Worm (Caenorhabditis elegans) whole organism, L4 larva: Measurements from ENCODE around the gene pqn-10.

Source experiments
- F10B5.3 ChIP-seq: sonication (generic microtip); optimal IDR thresholded peaks from 2 replicates; lab custom pipeline; 2016; ENCODE audit warnings: mild to moderate bottlenecking, missing genetic modification characterization, missing compliant biosample characterization
- F26F4.8 ChIP-seq: fragments of 200-800 bp; sonication (Bioruptor generic); conservative IDR thresholded peaks from 2 replicates; pipeline ENCODE4 v1.3.6; 2022; ENCODE audit warnings: missing genetic modification characterization, missing compliant biosample characterization
- F44E2.7 ChIP-seq: fragments of 200-800 bp; sonication (Bioruptor generic); IDR thresholded peaks from 2 replicates; pipeline ENCODE4 v2.1.2; 2022; ENCODE audit warnings: missing genetic modification characterization, missing compliant biosample characterization
- F49E8.2 ChIP-seq: sonication (generic microtip); optimal IDR thresholded peaks from 2 replicates; lab custom pipeline; 2016; ENCODE audit warnings: missing compliant biosample characterization, mild to moderate bottlenecking, missing genetic modification characterization, borderline replicate concordance
- T20F7.1 ChIP-seq: fragments of 200-800 bp; sonication (Bioruptor generic); optimal IDR thresholded peaks from 2 replicates; lab custom pipeline; 2018; ENCODE audit warnings: mild to moderate bottlenecking, missing genetic modification characterization, missing compliant biosample characterization
- ZK546.5 ChIP-seq, 2 experiments: sonication (generic microtip); optimal IDR thresholded peaks; 2 replicates each; lab custom pipeline; 2017; ENCODE audit warnings: missing biosample characterization in 2 of 2, missing genetic modification characterization in 2 of 2
- ama-1 ChIP-seq: fragments of 150-350 bp; optimal IDR thresholded peaks from 2 replicates; lab custom pipeline; 2014; ENCODE audit warnings: inconsistent platforms, mixed read lengths
- arid-1 ChIP-seq: fragments of 200-800 bp; sonication (Bioruptor generic); conservative IDR thresholded peaks from 2 replicates; pipeline ENCODE4 v1.3.6; 2022; ENCODE audit warnings: missing genetic modification reagents, missing genetic modification characterization, missing compliant biosample characterization
- ceh-44 ChIP-seq: fragments of 200-800 bp; sonication (Bioruptor generic); IDR thresholded peaks from 2 replicates; pipeline ENCODE4 v1.3.6; 2022; ENCODE audit warnings: missing genetic modification reagents, missing genetic modification characterization, missing compliant biosample characterization
- ceh-62 ChIP-seq: sonication (generic microtip); optimal IDR thresholded peaks from 2 replicates; lab custom pipeline; 2017; ENCODE audit warnings: missing biosample characterization, missing genetic modification characterization
- cey-2 ChIP-seq: sonication (generic microtip); optimal IDR thresholded peaks from 3 replicates; lab custom pipeline; 2017; ENCODE audit warnings: missing genetic modification characterization, mild to moderate bottlenecking, missing compliant biosample characterization, antibody characterized with exemption, borderline replicate concordance; ENCODE audit not compliant: insufficient read depth
- ctbp-1 ChIP-seq: fragments of 200-800 bp; sonication (Bioruptor generic); IDR thresholded peaks from 2 replicates; pipeline ENCODE4 v1.3.6; 2022; ENCODE audit warnings: missing genetic modification reagents, missing genetic modification characterization, missing compliant biosample characterization
- daf-16 ChIP-seq, 3 experiments: sonication (generic microtip); optimal IDR thresholded peaks; 2 replicates each; lab custom pipeline; 2016 to 2017; ENCODE audit warnings: missing genetic modification characterization in 3 of 3, missing genetic modification reagents in 3 of 3, mild to moderate bottlenecking in 2 of 3, missing compliant biosample characterization in 2 of 3, missing biosample characterization in 1 of 3, moderate library complexity in 1 of 3
- daf-8 ChIP-seq: fragments of 200-800 bp; sonication (Bioruptor generic); IDR thresholded peaks from 2 replicates; pipeline ENCODE4 v1.3.6; 2022; ENCODE audit warnings: missing genetic modification characterization, missing compliant biosample characterization
- dmd-6 ChIP-seq: fragments of 200-800 bp; sonication (Bioruptor generic); IDR thresholded peaks from 2 replicates; pipeline ENCODE4 v1.3.6; 2022; ENCODE audit warnings: missing genetic modification reagents, missing genetic modification characterization, missing compliant biosample characterization
- dmd-9 ChIP-seq: fragments of 200-800 bp; sonication (Bioruptor generic); IDR thresholded peaks from 2 replicates; pipeline ENCODE4 v1.3.6; 2022; ENCODE audit warnings: missing genetic modification reagents, missing genetic modification characterization, missing compliant biosample characterization
- dve-1 ChIP-seq: sonication (generic microtip); optimal IDR thresholded peaks from 2 replicates; lab custom pipeline; 2017; ENCODE audit warnings: antibody characterized with exemption, mild to moderate bottlenecking, missing genetic modification characterization, missing compliant biosample characterization; ENCODE audit not compliant: insufficient read depth
- fkh-10 ChIP-seq: fragments of 150-350 bp; optimal IDR thresholded peaks from 2 replicates; lab custom pipeline; 2014; ENCODE audit warnings: missing biosample characterization, missing genetic modification reagents, missing genetic modification characterization
- gei-8 ChIP-seq: fragments of 200-800 bp; sonication (Bioruptor generic); optimal IDR thresholded peaks from 2 replicates; lab custom pipeline; 2018; ENCODE audit warnings: mild to moderate bottlenecking, missing genetic modification characterization, missing compliant biosample characterization
- hlh-11 ChIP-seq: fragments of 200-800 bp; sonication (Bioruptor generic); optimal IDR thresholded peaks from 2 replicates; lab custom pipeline; 2018; ENCODE audit warnings: mild to moderate bottlenecking, missing genetic modification characterization, missing compliant biosample characterization
- hlh-30 ChIP-seq: sonication (generic microtip); optimal IDR thresholded peaks from 2 replicates; lab custom pipeline; 2017; ENCODE audit warnings: antibody characterized with exemption, mild to moderate bottlenecking, missing genetic modification characterization, missing compliant biosample characterization; ENCODE audit not compliant: insufficient read depth
- lim-7 ChIP-seq: fragments of 200-800 bp; sonication (Bioruptor generic); IDR thresholded peaks from 2 replicates; pipeline ENCODE4 v1.3.6; 2022; ENCODE audit warnings: missing genetic modification characterization, missing compliant biosample characterization
- lin-13 ChIP-seq: fragments of 150-350 bp; optimal IDR thresholded peaks from 2 replicates; lab custom pipeline; 2014; ENCODE audit warnings: missing biosample characterization, missing genetic modification reagents, missing genetic modification characterization
- lin-38 ChIP-seq: fragments of 200-800 bp; sonication (Bioruptor generic); IDR thresholded peaks from 2 replicates; pipeline ENCODE4 v1.3.6; 2022; ENCODE audit warnings: missing genetic modification reagents, missing genetic modification characterization, missing compliant biosample characterization
- lsy-2 ChIP-seq, 2 experiments: fragments of 150-350 bp in 1 of 2; sonication (generic microtip) in 1 of 2; optimal IDR thresholded peaks; 2 replicates each; lab custom pipeline; 2014 to 2017; ENCODE audit warnings: missing biosample characterization in 2 of 2, missing genetic modification characterization in 2 of 2
- madf-5 ChIP-seq, 2 experiments: fragments of 200-800 bp; sonication (Bioruptor generic); IDR thresholded peaks; 2 replicates each; pipeline ENCODE4 v1.3.6; 2022; ENCODE audit warnings: missing compliant biosample characterization in 2 of 2, missing genetic modification characterization in 2 of 2
- nhr-10 ChIP-seq: fragments of 150-350 bp; optimal IDR thresholded peaks from 2 replicates; lab custom pipeline; 2014; ENCODE audit warnings: missing biosample characterization, missing genetic modification characterization
- nhr-102 ChIP-seq: sonication (generic microtip); optimal IDR thresholded peaks from 2 replicates; lab custom pipeline; 2016; ENCODE audit warnings: mild to moderate bottlenecking, missing genetic modification characterization, moderate library complexity, missing compliant biosample characterization
- nhr-28 ChIP-seq: fragments of 150-350 bp; optimal IDR thresholded peaks from 2 replicates; lab custom pipeline; 2014; ENCODE audit warnings: missing biosample characterization, missing genetic modification characterization
- nhr-42 ChIP-seq: fragments of 200-800 bp; sonication (Bioruptor generic); IDR thresholded peaks from 2 replicates; pipeline ENCODE4 v1.3.6; 2022; ENCODE audit warnings: missing genetic modification characterization, missing compliant biosample characterization
- skn-1 ChIP-seq: fragments of 150-350 bp; optimal IDR thresholded peaks from 2 replicates; lab custom pipeline; 2014; ENCODE audit warnings: missing biosample characterization, missing genetic modification characterization
- snpc-1.2 ChIP-seq: fragments of 200-800 bp; sonication (Bioruptor generic); IDR thresholded peaks from 2 replicates; pipeline ENCODE4 v1.3.6; 2022; ENCODE audit warnings: missing genetic modification reagents, missing genetic modification characterization, missing compliant biosample characterization
- tag-97 ChIP-seq: fragments of 200-800 bp; sonication (Bioruptor generic); IDR thresholded peaks from 2 replicates; pipeline ENCODE4 v1.3.6; 2022; ENCODE audit warnings: missing genetic modification characterization, missing compliant biosample characterization
- tra-1 ChIP-seq: fragments of 200-800 bp; sonication (Bioruptor generic); IDR thresholded peaks from 2 replicates; pipeline ENCODE4 v1.3.6; 2022; ENCODE audit warnings: missing genetic modification reagents, missing genetic modification characterization, missing compliant biosample characterization
- unc-62 ChIP-seq, 3 experiments: fragments of 150-350 bp in 1 of 3; sonication (generic microtip); optimal IDR thresholded peaks in 2 of 3; peaks in 1 of 3; 1 replicate in 1 of 3; 2 replicates in 2 of 3; lab custom pipeline; 2014 to 2017; ENCODE audit warnings: missing biosample characterization in 3 of 3, missing genetic modification characterization in 3 of 3, missing genetic modification reagents in 3 of 3, missing genotype in 1 of 3
- zfp-2 ChIP-seq: sonication (generic microtip); optimal IDR thresholded peaks from 2 replicates; lab custom pipeline; 2016; ENCODE audit warnings: mild to moderate bottlenecking, missing genetic modification characterization, missing compliant biosample characterization
- zip-2 ChIP-seq: fragments of 150-350 bp; optimal IDR thresholded peaks from 2 replicates; lab custom pipeline; 2014; ENCODE audit warnings: missing biosample characterization, missing genetic modification characterization

pqn-10 gene

DNA sequence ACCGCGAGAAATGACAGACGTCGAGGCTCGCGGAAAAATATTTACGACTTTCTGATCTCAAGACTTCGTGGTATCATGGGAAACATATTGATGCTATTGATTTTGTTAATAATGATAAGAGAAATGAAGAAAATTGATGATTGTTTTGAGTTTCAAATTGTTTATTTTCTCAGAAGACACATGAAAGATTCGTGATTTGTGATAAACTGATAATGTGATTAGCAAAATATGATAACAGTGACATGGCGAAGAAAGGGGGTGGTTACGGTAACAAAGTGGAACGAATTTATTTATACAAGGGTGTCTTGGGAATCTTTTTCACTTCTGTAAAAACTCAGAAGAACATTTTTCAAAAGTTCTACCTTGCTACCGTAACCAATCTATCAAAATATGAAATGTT lies 18.7 kb upstream of the pqn-10 start:
- TF ChIP-seq unc-62 (GFP tag; optimal IDR thresholded peaks at IDR 0.05 in 1 of 2; lab: Kevin White, UChicago) (peak in 1 of 2 experiments; percentile 64), unc-62 (tag; optimal IDR thresholded peaks at IDR 0.05; lab: Kevin White, UChicago) (no peak), hlh-11 (tag; lab: Kevin White, UChicago) (peak; percentile 36), dmd-6 (GFP tag; lab: Robert Waterston, UW) (peak; percentile 44), T20F7.1 (GFP tag; lab: Kevin White, UChicago) (peak; percentile 22), daf-16 (GFP tag; optimal IDR thresholded peaks at IDR 0.05; lab: Kevin White, UChicago) (no peak), daf-16 (tag; optimal IDR thresholded peaks at IDR 0.05; lab: Kevin White, UChicago) (peak; percentile 73), nhr-28 (tag; lab: Kevin White, UChicago) (peak; percentile 20), lsy-2 (tag; optimal IDR thresholded peaks at IDR 0.05; lab: Kevin White, UChicago) (peak in 1 of 2 experiments; percentile 18), hlh-30 (peak; percentile 31), dve-1 (tag; lab: Kevin White, UChicago) (peak; percentile 14), fkh-10 (GFP tag; lab: Kevin White, UChicago) (no peak), tag-97 (GFP tag; lab: Robert Waterston, UW) (no peak), cey-2 (tag; lab: Kevin White, UChicago) (peak; percentile 44), ZK546.5 (tag; optimal IDR thresholded peaks at IDR 0.05; lab: Kevin White, UChicago) (no peak), tra-1 (0 out of 2 replicates have a peak, but pooled peaks have one; percentile 8)
- TF ChIP-seq, all 104 proteins: peak for 11

DNA sequence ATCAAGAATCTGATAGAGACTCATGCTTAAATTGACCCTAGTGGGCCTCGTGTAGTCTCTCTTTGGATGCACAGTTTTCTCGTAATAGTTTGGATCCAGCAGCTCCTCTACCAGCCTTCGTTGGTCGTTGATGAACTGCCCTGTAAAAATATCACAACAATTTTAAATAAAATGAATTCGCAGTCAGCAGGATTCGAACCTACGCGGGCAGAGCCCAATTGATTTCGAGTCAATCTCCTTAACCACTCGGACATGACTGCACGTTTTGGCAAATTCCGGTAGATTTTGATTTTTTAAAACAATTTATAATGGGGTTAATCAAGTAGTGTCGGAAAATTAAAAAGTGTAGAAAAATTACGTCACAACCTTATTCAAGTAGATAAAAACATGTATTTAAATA lies 14.2 kb upstream of the pqn-10 start:
- TF ChIP-seq F26F4.8 (GFP tag; lab: Robert Waterston, UW) (0 out of 2 replicates have a peak, but pooled peaks have one; percentile 8), lim-7 (0 out of 2 replicates have a peak, but pooled peaks have one; percentile 54), F44E2.7 (GFP tag; lab: Robert Waterston, UW) (peak; percentile 61; the same call in 1 of the 2 replicates)

DNA sequence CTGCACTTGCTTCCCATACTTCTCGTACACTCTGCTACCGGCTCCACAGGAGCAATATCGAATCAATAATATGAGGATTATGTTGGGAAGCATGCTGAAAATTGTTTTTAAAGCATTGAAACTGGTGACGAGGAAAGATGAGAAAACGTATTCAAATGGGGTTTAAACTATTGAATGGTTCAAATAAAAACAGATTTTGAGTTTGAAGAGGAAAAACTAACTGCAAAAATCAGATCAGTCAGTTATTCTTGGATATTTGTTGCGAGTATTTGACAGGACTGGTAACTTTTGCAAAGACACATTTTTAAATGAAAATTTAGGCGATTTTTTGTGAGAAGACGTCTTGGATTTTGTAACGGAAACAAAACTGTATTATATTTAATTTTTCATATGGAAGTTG lies 13.3 kb upstream of the pqn-10 start, which contains the start of gene acr-5:
Gene acr-5 (minus strand): TSS at position 101 of the 400 bp plus-strand sequence.
- TF ChIP-seq ceh-44: no peak
- no peak for TF ChIP-seq madf-5 (GFP tag; IDR thresholded peaks at IDR 0.05; lab: Robert Waterston, UW)
- no peak for TF ChIP-seq ceh-62
- no peak for TF ChIP-seq gei-8 (GFP tag; lab: Kevin White, UChicago)
- no peak for TF ChIP-seq ama-1 (lab: Kevin White, UChicago)
- TF ChIP-seq zfp-2 (tag; lab: Kevin White, UChicago): no peak
- no peak for TF ChIP-seq snpc-1.2
- no peak for TF ChIP-seq nhr-42 (GFP tag; lab: Robert Waterston, UW)
- TF ChIP-seq tag-97 (GFP tag; lab: Robert Waterston, UW): no peak
- TF ChIP-seq skn-1 (tag; lab: Kevin White, UChicago): no peak
- no peak for TF ChIP-seq nhr-10 (tag; lab: Kevin White, UChicago)
- TF ChIP-seq dmd-9 (GFP tag; lab: Robert Waterston, UW): no peak
- TF ChIP-seq unc-62 (GFP tag; optimal IDR thresholded peaks at IDR 0.05 in 1 of 2; lab: Kevin White, UChicago): no peak
- TF ChIP-seq unc-62 (tag; optimal IDR thresholded peaks at IDR 0.05; lab: Kevin White, UChicago): no peak
- TF ChIP-seq daf-8 (GFP tag; lab: Robert Waterston, UW): no peak
- TF ChIP-seq, all 104 proteins: peak for 0

DNA sequence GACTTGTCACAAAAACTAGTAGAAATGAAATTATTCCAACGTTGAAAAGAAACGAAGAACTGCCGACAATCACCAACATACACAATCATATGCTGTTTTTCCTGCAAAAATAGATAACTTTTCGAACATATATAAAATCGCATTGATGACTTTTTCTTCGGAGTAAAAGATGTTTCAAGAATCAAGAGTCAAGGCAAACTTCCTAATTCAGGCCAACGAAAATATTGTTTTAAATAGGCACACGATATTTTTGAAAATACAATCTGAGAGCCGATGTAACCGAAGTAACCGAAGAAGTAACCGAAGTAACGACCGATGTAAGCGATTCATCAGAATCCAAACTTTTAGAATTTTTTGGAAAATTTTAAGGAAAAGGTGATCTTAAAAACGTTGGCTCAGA lies 8.1 kb upstream of the pqn-10 start, which contains the start of gene C09E7.10:
Gene C09E7.10 (minus strand): TSS at position 101 of the 400 bp plus-strand sequence.
- TF ChIP-seq lin-13 (GFP tag; lab: Kevin White, UChicago) (no peak), nhr-10 (tag; lab: Kevin White, UChicago) (no peak), zip-2 (no peak), lin-38 (no peak), F49E8.2 (tag; lab: Kevin White, UChicago) (no peak), ctbp-1 (no peak), skn-1 (tag; lab: Kevin White, UChicago) (no peak), nhr-102 (tag; lab: Kevin White, UChicago) (no peak), F26F4.8 (GFP tag; lab: Robert Waterston, UW) (no peak), F10B5.3 (no peak), arid-1 (no peak), dmd-9 (GFP tag; lab: Robert Waterston, UW) (no peak), daf-16 (GFP tag; optimal IDR thresholded peaks at IDR 0.05; lab: Kevin White, UChicago) (no peak), daf-16 (tag; optimal IDR thresholded peaks at IDR 0.05; lab: Kevin White, UChicago) (no peak)
